Worm (Caenorhabditis elegans) whole organism, mixed stage, embryonic: ENCODE data around the gene EGAP2.1.

ENCODE experiments used
- bed-3 ChIP-seq: fragments of 200-800 bp; sonication (Bioruptor generic); optimal IDR thresholded peaks from 3 replicates; lab custom pipeline; 2018; ENCODE audit warnings: mild to moderate bottlenecking, missing genetic modification characterization, moderate library complexity, missing compliant biosample characterization
- blmp-1 ChIP-seq: fragments of 150-350 bp; optimal IDR thresholded peaks from 2 replicates; lab custom pipeline; 2014; ENCODE audit warnings: missing biosample characterization, missing genetic modification characterization
- ceh-43 ChIP-seq: fragments of 200-800 bp; sonication (Bioruptor generic); optimal IDR thresholded peaks from 2 replicates; lab custom pipeline; 2018; ENCODE audit warnings: mild to moderate bottlenecking, missing genetic modification characterization, moderate library complexity, missing compliant biosample characterization
- ceh-83 ChIP-seq: fragments of 200-800 bp; sonication (Bioruptor generic); optimal IDR thresholded peaks from 2 replicates; lab custom pipeline; 2018; ENCODE audit warnings: mild to moderate bottlenecking, missing genetic modification characterization, missing compliant biosample characterization
- elt-3 ChIP-seq: fragments of 150-350 bp; optimal IDR thresholded peaks from 2 replicates; lab custom pipeline; 2014; ENCODE audit warnings: missing biosample characterization, missing genetic modification characterization
- lin-13 ChIP-seq: fragments of 150-350 bp; optimal IDR thresholded peaks from 2 replicates; lab custom pipeline; 2014; ENCODE audit warnings: missing biosample characterization, missing genetic modification characterization
- mep-1 ChIP-seq: fragments of 150-350 bp; optimal IDR thresholded peaks from 2 replicates; lab custom pipeline; 2017; ENCODE audit warnings: missing biosample characterization, missing genetic modification reagents, missing genetic modification characterization, inconsistent platforms
- nhr-12 ChIP-seq: fragments of 150-350 bp; optimal IDR thresholded peaks from 2 replicates; lab custom pipeline; 2014; ENCODE audit warnings: missing biosample characterization, missing genetic modification characterization
- nhr-2 ChIP-seq: fragments of 150-350 bp; optimal IDR thresholded peaks from 2 replicates; lab custom pipeline; 2014; ENCODE audit warnings: missing biosample characterization, missing genetic modification characterization
- nhr-237 ChIP-seq: fragments of 150-350 bp; optimal IDR thresholded peaks from 2 replicates; lab custom pipeline; 2014; ENCODE audit warnings: missing biosample characterization, missing genetic modification characterization
- nhr-28 ChIP-seq: fragments of 150-350 bp; optimal IDR thresholded peaks from 2 replicates; lab custom pipeline; 2014; ENCODE audit warnings: missing biosample characterization, missing genetic modification characterization
- nhr-76 ChIP-seq: sonication (generic microtip); optimal IDR thresholded peaks from 2 replicates; lab custom pipeline; 2017; ENCODE audit warnings: missing biosample characterization, missing genetic modification characterization
- pha-4 ChIP-seq: fragments of 150-350 bp; optimal IDR thresholded peaks from 2 replicates; lab custom pipeline; 2018; ENCODE audit warnings: missing biosample characterization, missing genetic modification reagents, missing genetic modification characterization
- unc-62 ChIP-seq: fragments of 150-350 bp; optimal IDR thresholded peaks from 2 replicates; lab custom pipeline; 2014; ENCODE audit warnings: missing biosample characterization, missing genetic modification reagents, missing genetic modification characterization

- TF ChIP-seq nhr-76 (tag; lab: Kevin White, UChicago) (no peak), blmp-1 (tag; lab: Kevin White, UChicago) (no peak), nhr-237 (no peak), bed-3 (GFP tag; lab: Kevin White, UChicago) (no peak), unc-62 (no peak), pha-4 (tag; lab: Kevin White, UChicago) (no peak), ceh-83 (GFP tag; lab: Kevin White, UChicago) (no peak), nhr-12 (tag; lab: Kevin White, UChicago) (no peak), nhr-28 (tag; lab: Kevin White, UChicago) (no peak), nhr-2 (no peak), mep-1 (no peak), elt-3 (tag; lab: Kevin White, UChicago) (no peak), ceh-43 (GFP tag; lab: Kevin White, UChicago) (no peak), lin-13 (tag; lab: Kevin White, UChicago) (no peak)
These were observed 51.0 kb downstream of the EGAP2.1 start, which contains the start of gene pmt-1 for ce11 chrII:5282192-5282591.
